Worm (Caenorhabditis elegans): Measurements from ENCODE around the gene Y40A1A.2.
"Not testable (repeated sequence)": the region's sequence is repeated elsewhere in the genome, so short reads cannot be mapped to it uniquely, and the experiment has no call there.

Y40A1A.2 gene

DNA sequence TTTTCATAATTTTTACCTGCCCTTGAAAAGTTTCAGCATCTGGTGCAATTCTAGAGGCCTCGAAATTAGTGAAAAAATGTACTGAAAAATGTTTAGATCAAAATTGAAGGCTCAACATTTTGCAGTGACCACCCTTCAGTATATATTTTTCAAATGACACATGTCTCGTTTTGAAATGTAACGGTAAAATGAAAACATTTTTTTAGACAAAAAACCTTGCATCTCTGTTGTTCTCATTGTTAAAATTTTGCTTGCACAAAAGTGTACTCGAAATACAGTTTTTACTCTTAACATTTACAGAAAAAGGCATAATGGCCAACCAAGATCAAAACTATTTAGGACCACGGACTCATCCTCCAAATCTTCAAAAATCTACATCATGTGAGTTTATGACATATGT lies 35.8 kb downstream of the Y40A1A.2 start, which contains the start of gene Y102A11A.2:
TSS of gene Y102A11A.2 (plus strand) at position 301 of the 400 bp plus-strand sequence.
- not testable (repeated sequence) for TF ChIP-seq mab-5, pha-4, mep-1 (tag; optimal IDR thresholded peaks at IDR 0.05)

DNA sequence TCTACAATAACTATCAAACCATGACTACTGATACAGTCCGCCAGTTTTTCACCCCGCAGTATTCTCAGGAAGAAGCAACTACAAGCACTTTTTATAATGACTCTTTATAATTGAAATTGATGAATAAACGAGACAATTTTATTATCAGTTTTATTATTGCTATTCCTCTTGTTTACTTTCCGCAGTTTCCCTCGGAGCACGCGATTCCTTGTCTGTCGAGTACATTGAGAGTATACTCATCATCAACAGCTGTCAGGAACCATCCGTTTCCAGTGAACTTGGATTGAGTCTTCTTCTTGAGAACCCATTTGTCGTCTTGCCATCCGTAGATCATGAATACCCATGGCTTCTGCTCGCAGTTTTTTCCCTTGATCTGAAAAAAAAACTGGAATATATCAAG lies 40.3 kb downstream of the Y40A1A.2 start:
- TF ChIP-seq nhr-12 (tag; optimal IDR thresholded peaks at IDR 0.05) (no peak), ceh-43 (GFP tag; optimal IDR thresholded peaks at IDR 0.05) (no peak), lsy-2 (tag; optimal IDR thresholded peaks at IDR 0.05) (no peak), flh-1 (GFP tag; optimal IDR thresholded peaks at IDR 0.05) (no peak), nhr-237 (tag; optimal IDR thresholded peaks at IDR 0.05) (no peak), mab-5 (tag; optimal IDR thresholded peaks at IDR 0.05) (no peak), nhr-28 (tag; optimal IDR thresholded peaks at IDR 0.05) (no peak), lin-32 (GFP tag; optimal IDR thresholded peaks at IDR 0.05) (no peak), elt-3 (tag; optimal IDR thresholded peaks at IDR 0.05) (no peak)

DNA sequence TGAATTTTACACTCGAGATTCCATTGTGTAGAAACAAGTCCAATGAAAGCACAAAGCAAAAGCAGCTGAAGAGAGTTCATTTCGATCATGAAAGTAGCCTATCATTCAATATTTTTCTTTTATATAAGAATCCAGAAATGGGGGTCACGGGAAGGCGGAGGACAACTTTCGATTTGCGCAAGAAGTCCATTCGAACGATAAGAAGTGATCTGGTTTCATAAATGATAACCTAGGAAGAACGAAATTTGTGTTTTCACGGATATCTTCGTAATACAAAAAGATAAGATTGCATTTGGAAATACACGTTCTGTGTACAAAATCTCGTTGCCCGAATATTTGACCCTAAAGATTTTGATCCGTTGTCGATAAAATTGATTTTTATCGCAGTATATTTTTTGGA lies 40.9 kb downstream of the Y40A1A.2 start, which contains the start of gene Y102A11A.5:
TSS of gene Y102A11A.5 (minus strand) at position 175 of the 400 bp plus-strand sequence.
- TF ChIP-seq lsy-2 (tag; optimal IDR thresholded peaks at IDR 0.05) (no peak), elt-3 (tag; optimal IDR thresholded peaks at IDR 0.05) (peak; percentile 73)

DNA sequence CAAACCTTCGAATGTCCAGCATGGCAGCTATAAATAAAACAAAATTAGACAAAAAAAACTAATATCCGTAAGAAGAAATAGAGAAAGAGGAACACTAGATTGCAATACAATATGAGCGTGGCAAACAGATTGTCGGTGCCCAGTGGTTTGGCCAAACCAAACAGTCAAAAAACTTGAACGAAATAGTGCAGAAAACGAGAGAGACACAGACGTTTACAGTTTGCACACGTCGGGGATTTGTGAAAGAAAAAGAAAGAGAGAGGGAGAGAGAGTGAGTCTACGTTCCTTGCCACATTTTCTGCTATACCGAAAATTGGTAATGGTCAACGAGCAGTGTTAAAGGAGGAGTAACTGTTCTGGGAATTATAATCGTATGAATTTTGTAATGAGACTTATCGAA lies 44.6 kb downstream of the Y40A1A.2 start, which contains the start of gene ergi-1:
TSS of gene ergi-1 (minus strand) at position 101 of the 400 bp plus-strand sequence.
- no peak for TF ChIP-seq zip-8 (tag; optimal IDR thresholded peaks at IDR 0.05)
- TF ChIP-seq pha-4 (tag; optimal IDR thresholded peaks at IDR 0.05) = peak; percentile 2

DNA sequence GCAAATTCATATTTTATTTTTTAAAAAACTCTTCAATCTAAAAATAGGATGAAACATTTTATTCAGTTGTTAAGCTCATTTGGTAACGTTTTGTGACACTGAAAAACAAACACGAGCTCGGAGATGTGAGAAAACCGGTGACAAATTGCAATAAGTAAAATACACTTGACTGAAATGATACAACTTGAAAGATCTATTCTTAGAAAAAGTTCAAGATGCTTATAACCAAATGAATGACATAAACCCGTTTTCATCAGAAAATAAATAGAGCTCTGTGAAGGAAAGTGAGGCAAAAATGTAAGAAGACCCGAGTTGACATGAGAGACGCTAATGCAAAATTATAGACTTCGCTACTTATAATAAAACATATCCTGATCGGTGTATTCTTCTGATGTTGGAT lies 48.8 kb downstream of the Y40A1A.2 start, which contains the start of gene smex-2:
TSS of gene smex-2 (minus strand) at position 101 of the 400 bp plus-strand sequence.
- no peak for TF ChIP-seq zip-8 (tag; optimal IDR thresholded peaks at IDR 0.05)
- TF ChIP-seq sem-2 (GFP tag; optimal IDR thresholded peaks at IDR 0.05) = no peak
- no peak for TF ChIP-seq sptf-1 (tag; optimal IDR thresholded peaks at IDR 0.05)
- no peak for TF ChIP-seq ceh-83 (GFP tag; optimal IDR thresholded peaks at IDR 0.05)
- no peak for TF ChIP-seq mep-1 (tag; optimal IDR thresholded peaks at IDR 0.05)
- TF ChIP-seq ztf-11 (tag; optimal IDR thresholded peaks at IDR 0.05) = no peak
- no peak for TF ChIP-seq pha-4 (tag; optimal IDR thresholded peaks at IDR 0.05)
- TF ChIP-seq unc-120 (tag; optimal IDR thresholded peaks at IDR 0.05; ENCODE audit: poor library complexity, severe bottlenecking) = no peak
- no peak for TF ChIP-seq tbx-8 (GFP tag; optimal IDR thresholded peaks at IDR 0.05)
- no peak for TF ChIP-seq cnd-1 (tag; optimal IDR thresholded peaks at IDR 0.05)
- no peak for TF ChIP-seq nhr-76 (tag; optimal IDR thresholded peaks at IDR 0.05)
- no peak for TF ChIP-seq snpc-4 (tag; optimal IDR thresholded peaks at IDR 0.05)
- no peak for TF ChIP-seq nhr-237 (tag; optimal IDR thresholded peaks at IDR 0.05)
- TF ChIP-seq elt-3 (tag; optimal IDR thresholded peaks at IDR 0.05) = no peak
- TF ChIP-seq ceh-39 (tag; optimal IDR thresholded peaks at IDR 0.05) = no peak
- no peak for TF ChIP-seq nhr-12 (tag; optimal IDR thresholded peaks at IDR 0.05)
- TF ChIP-seq nhr-28 (tag; optimal IDR thresholded peaks at IDR 0.05) = no peak
- TF ChIP-seq unc-39 (tag; optimal IDR thresholded peaks at IDR 0.05) = no peak
- TF ChIP-seq ham-2 (GFP tag; optimal IDR thresholded peaks at IDR 0.05) = no peak

DNA sequence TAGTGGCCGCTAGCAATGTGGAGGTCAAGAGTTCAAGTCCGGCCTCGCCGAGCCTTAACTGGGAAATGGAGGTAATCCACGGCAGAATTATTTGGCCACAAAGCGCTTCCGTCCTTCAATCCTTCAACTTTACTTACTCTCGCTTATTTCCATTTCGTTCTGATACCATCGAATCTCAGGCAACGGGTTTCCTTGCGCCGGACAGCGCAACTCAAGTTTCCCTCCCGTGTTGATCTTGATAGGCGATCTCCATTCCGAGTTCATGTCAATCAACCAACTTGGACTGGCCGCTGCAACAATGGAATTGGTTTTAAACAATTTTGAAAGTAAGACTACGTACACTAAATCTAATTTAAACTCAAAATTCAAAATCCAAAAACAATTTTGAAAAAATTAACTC lies 50.3 kb downstream of the Y40A1A.2 start:
- TF ChIP-seq elt-1 (tag; optimal IDR thresholded peaks at IDR 0.05; ENCODE audit: borderline replicate concordance, insufficient read depth) (peak; percentile 41), ham-2 (GFP tag; optimal IDR thresholded peaks at IDR 0.05) (no peak)

All from whole organism, mixed stage, embryonic.